Fruit fly (Drosophila melanogaster) whole organism, embryonic: ENCODE results near the gene CG7497.

ENCODE experiments used
- CG1024 ChIP-seq: fragments of 200-800 bp; sonication (Bioruptor generic); IDR thresholded peaks from 2 replicates; pipeline ENCODE4 v1.3.6; 2022; ENCODE audit warnings: missing biosample characterization, missing genetic modification characterization
- CG10274 ChIP-seq: fragments of 200-800 bp; sonication (Bioruptor generic); optimal IDR thresholded peaks from 3 replicates; lab custom pipeline; 2017; ENCODE audit warnings: missing biosample characterization, mild to moderate bottlenecking, missing genetic modification characterization
- CG10959 ChIP-seq: fragments of 200-800 bp; sonication (Bioruptor generic); IDR thresholded peaks from 2 replicates; pipeline ENCODE4 v1.3.6; 2022; ENCODE audit warnings: missing biosample characterization, missing genetic modification characterization
- CG12071 ChIP-seq: fragments of 200-800 bp; sonication (Bioruptor generic); optimal IDR thresholded peaks from 3 replicates; lab custom pipeline; 2018; ENCODE audit warnings: missing biosample characterization, mild to moderate bottlenecking, missing genetic modification characterization
- CG12744 ChIP-seq: fragments of 200-800 bp; sonication (Bioruptor generic); optimal IDR thresholded peaks from 2 replicates; lab custom pipeline; 2016; ENCODE audit warnings: missing biosample characterization, missing genetic modification characterization
- CG13287 ChIP-seq: fragments of 200-800 bp; sonication (Bioruptor generic); IDR thresholded peaks from 2 replicates; pipeline ENCODE4 v1.3.6; 2022; ENCODE audit warnings: missing biosample characterization, missing genetic modification characterization; ENCODE audit not compliant: partially characterized antibody
- CG15479 ChIP-seq: fragments of 200-800 bp; sonication (Bioruptor generic); optimal IDR thresholded peaks from 3 replicates; lab custom pipeline; 2019; ENCODE audit warnings: missing biosample characterization, mild to moderate bottlenecking, missing genetic modification characterization, moderate library complexity
- CG17385 ChIP-seq: fragments of 200-800 bp; sonication (Bioruptor generic); optimal IDR thresholded peaks from 3 replicates; lab custom pipeline; 2018; ENCODE audit warnings: missing biosample characterization, mild to moderate bottlenecking, missing genetic modification characterization
- CG18764 ChIP-seq: fragments of 200-800 bp; sonication (Bioruptor generic); optimal IDR thresholded peaks from 3 replicates; lab custom pipeline; 2016; ENCODE audit warnings: missing biosample characterization, missing genetic modification characterization
- CG2712 ChIP-seq: fragments of 200-800 bp; optimal IDR thresholded peaks from 3 replicates; lab custom pipeline; 2019; ENCODE audit warnings: missing biosample characterization, mild to moderate bottlenecking, missing genetic modification characterization, moderate library complexity
- CG32767 ChIP-seq: fragments of 200-800 bp; sonication (Bioruptor generic); IDR thresholded peaks from 2 replicates; pipeline ENCODE4 v1.3.6; 2022; ENCODE audit warnings: missing biosample characterization, missing genetic modification characterization
- CG33557 ChIP-seq: fragments of 200-800 bp; sonication (Bioruptor generic); optimal IDR thresholded peaks from 2 replicates; lab custom pipeline; 2019; ENCODE audit warnings: missing biosample characterization, mild to moderate bottlenecking, missing genetic modification characterization, moderate library complexity
- CG3838 ChIP-seq: fragments of 200-800 bp; sonication (Bioruptor generic); optimal IDR thresholded peaks from 3 replicates; lab custom pipeline; 2016; ENCODE audit warnings: missing biosample characterization, missing genetic modification characterization
- CG4360 ChIP-seq: fragments of 200-800 bp; sonication (Bioruptor generic); IDR thresholded peaks from 2 replicates; pipeline ENCODE4 v1.3.6; 2022; ENCODE audit warnings: missing biosample characterization, missing genetic modification characterization
- CG4424 ChIP-seq: fragments of 200-800 bp; sonication (Bioruptor generic); optimal IDR thresholded peaks from 3 replicates; lab custom pipeline; 2016; ENCODE audit warnings: missing biosample characterization, missing genetic modification characterization
- CG5245 ChIP-seq: fragments of 200-800 bp; sonication (Bioruptor generic); optimal IDR thresholded peaks from 3 replicates; lab custom pipeline; 2016; ENCODE audit warnings: missing biosample characterization, missing genetic modification characterization
- CG6654 ChIP-seq: fragments of 200-800 bp; sonication (Bioruptor generic); optimal IDR thresholded peaks from 2 replicates; lab custom pipeline; 2017; ENCODE audit warnings: missing biosample characterization, mild to moderate bottlenecking, missing genetic modification characterization
- CG6813 ChIP-seq: fragments of 200-800 bp; sonication (Bioruptor generic); optimal IDR thresholded peaks from 2 replicates; lab custom pipeline; 2017; ENCODE audit warnings: missing biosample characterization, missing genetic modification characterization, mild to moderate bottlenecking, moderate library complexity, missing genetic modification reagents
- CG8290 ChIP-seq, 3 experiments: fragments of 200-800 bp; sonication (Bioruptor generic); optimal IDR thresholded peaks; 2 replicates each; lab custom pipeline; 2016 to 2019; ENCODE audit warnings: missing biosample characterization in 3 of 3, missing genetic modification characterization in 3 of 3, mild to moderate bottlenecking in 2 of 3, moderate library complexity in 1 of 3
- CG9437 ChIP-seq: fragments of 200-800 bp; sonication (Bioruptor generic); optimal IDR thresholded peaks from 2 replicates; lab custom pipeline; 2018; ENCODE audit warnings: missing biosample characterization, mild to moderate bottlenecking, missing genetic modification characterization
- CHES-1-like ChIP-seq: fragments of 200-800 bp; sonication (Bioruptor generic); optimal IDR thresholded peaks from 2 replicates; lab custom pipeline; 2016; ENCODE audit warnings: missing biosample characterization, missing genetic modification characterization
- D19A ChIP-seq: fragments of 200-800 bp; optimal IDR thresholded peaks from 3 replicates; lab custom pipeline; 2019; ENCODE audit warnings: missing biosample characterization, mild to moderate bottlenecking, missing genetic modification characterization, moderate library complexity
- Deaf1 ChIP-seq: fragments of 200-800 bp; optimal IDR thresholded peaks from 3 replicates; lab custom pipeline; 2019; ENCODE audit warnings: missing biosample characterization, mild to moderate bottlenecking, missing genetic modification characterization, moderate library complexity
- Dek ChIP-seq: fragments of 200-800 bp; sonication (Bioruptor generic); optimal IDR thresholded peaks from 3 replicates; lab custom pipeline; 2019; ENCODE audit warnings: missing biosample characterization, mild to moderate bottlenecking, missing genetic modification characterization, moderate library complexity
- ERR ChIP-seq: fragments of 200-800 bp; sonication (Bioruptor generic); optimal IDR thresholded peaks from 2 replicates; lab custom pipeline; 2016; ENCODE audit warnings: missing biosample characterization, missing genetic modification characterization
- Fer2 ChIP-seq: fragments of 200-800 bp; sonication (Bioruptor generic); optimal IDR thresholded peaks from 2 replicates; lab custom pipeline; 2018; ENCODE audit warnings: missing biosample characterization, mild to moderate bottlenecking, missing genetic modification characterization, moderate library complexity
- Gug ChIP-seq: fragments of 200-800 bp; sonication (Bioruptor generic); IDR thresholded peaks from 4 replicates; pipeline ENCODE4 v1.3.6; 2022; ENCODE audit warnings: missing biosample characterization, missing genetic modification characterization
- HHEX ChIP-seq: fragments of 200-800 bp; sonication (Bioruptor generic); optimal IDR thresholded peaks from 3 replicates; lab custom pipeline; 2017; ENCODE audit warnings: missing biosample characterization, mild to moderate bottlenecking, missing genetic modification characterization, missing genetic modification reagents
- Hand ChIP-seq: fragments of 200-800 bp; sonication (Bioruptor generic); optimal IDR thresholded peaks from 2 replicates; lab custom pipeline; 2017; ENCODE audit warnings: mild to moderate bottlenecking, missing biosample characterization, missing genetic modification reagents, missing genetic modification characterization
- HmgZ ChIP-seq: fragments of 200-800 bp; sonication (Bioruptor generic); optimal IDR thresholded peaks from 2 replicates; lab custom pipeline; 2018; ENCODE audit warnings: missing biosample characterization, mild to moderate bottlenecking, missing genetic modification characterization
- Med ChIP-seq: fragments of 200-800 bp; sonication (Bioruptor generic); peaks from one replicate; lab custom pipeline; 2016; ENCODE audit warnings: missing biosample characterization, missing genetic modification characterization, mild to moderate bottlenecking, inconsistent platforms, moderate library complexity
- NFAT ChIP-seq: fragments of 200-800 bp; sonication (Bioruptor generic); IDR thresholded peaks from 2 replicates; pipeline ENCODE4 v1.3.6; 2022; ENCODE audit warnings: missing biosample characterization, missing genetic modification characterization
- Poxn ChIP-seq: fragments of 200-800 bp; sonication (Bioruptor generic); IDR thresholded peaks from 2 replicates; pipeline ENCODE4 v1.3.6; 2022; ENCODE audit warnings: missing biosample characterization, missing genetic modification characterization
- Stat92E ChIP-seq, 3 experiments: fragments of >200 bp in 2 of 3; fragments of 200-800 bp in 1 of 3; sonication (Bioruptor generic) in 1 of 3; optimal IDR thresholded peaks; 2 replicates each; lab custom pipeline; 2017 to 2019; ENCODE audit warnings: missing biosample characterization in 3 of 3, missing genetic modification characterization in 3 of 3, mild to moderate bottlenecking in 1 of 3, moderate library complexity in 1 of 3
- Vsx1 ChIP-seq: fragments of 200-800 bp; sonication (Bioruptor generic); optimal IDR thresholded peaks from 2 replicates; lab custom pipeline; 2017; ENCODE audit warnings: missing biosample characterization, mild to moderate bottlenecking, missing genetic modification characterization, missing genetic modification reagents
- cg ChIP-seq: fragments of 200-800 bp; sonication (Bioruptor generic); optimal IDR thresholded peaks from 3 replicates; lab custom pipeline; 2019; ENCODE audit warnings: missing biosample characterization, mild to moderate bottlenecking, missing genetic modification characterization, moderate library complexity
- crc ChIP-seq: fragments of 200-800 bp; sonication (Bioruptor generic); optimal IDR thresholded peaks from 2 replicates; lab custom pipeline; 2016; ENCODE audit warnings: missing biosample characterization, missing genetic modification characterization
- cwo ChIP-seq: fragments of 200-800 bp; sonication (Bioruptor generic); optimal IDR thresholded peaks from 3 replicates; lab custom pipeline; 2017; ENCODE audit warnings: missing biosample characterization, missing genetic modification characterization, mild to moderate bottlenecking, moderate library complexity, missing genetic modification reagents
- da ChIP-seq: fragments of 200-800 bp; sonication (Bioruptor generic); optimal IDR thresholded peaks from 2 replicates; lab custom pipeline; 2016; ENCODE audit warnings: missing biosample characterization, missing genetic modification characterization
- dysf ChIP-seq: fragments of 200-800 bp; sonication (Bioruptor generic); IDR thresholded peaks from 3 replicates; pipeline ENCODE4 v1.3.6; 2022; ENCODE audit warnings: missing biosample characterization, missing genetic modification characterization
- emc ChIP-seq: fragments of 200-800 bp; sonication (Bioruptor generic); optimal IDR thresholded peaks from 2 replicates; lab custom pipeline; 2016; ENCODE audit warnings: missing biosample characterization, missing genetic modification characterization
- ems ChIP-seq: fragments of 200-800 bp; sonication (Bioruptor generic); optimal IDR thresholded peaks from 3 replicates; lab custom pipeline; 2016; ENCODE audit warnings: missing biosample characterization, missing genetic modification characterization
- gce ChIP-seq: fragments of 200-800 bp; sonication (Bioruptor generic); IDR thresholded peaks from 3 replicates; pipeline ENCODE4 v1.3.6; 2022; ENCODE audit warnings: missing biosample characterization, missing genetic modification characterization
- hbn ChIP-seq: fragments of 200-800 bp; sonication (Bioruptor generic); IDR thresholded peaks from 2 replicates; pipeline ENCODE4 v1.3.6; 2022; ENCODE audit warnings: missing biosample characterization, missing genetic modification characterization; ENCODE audit not compliant: partially characterized antibody
- rib ChIP-seq: fragments of 200-800 bp; sonication (Bioruptor generic); IDR thresholded peaks from 2 replicates; pipeline ENCODE4 v1.3.6; 2022; ENCODE audit warnings: missing biosample characterization, missing genetic modification characterization
- seq ChIP-seq: fragments of 200-800 bp; sonication (Bioruptor generic); IDR thresholded peaks from 2 replicates; pipeline ENCODE4 v1.3.6; 2022; ENCODE audit warnings: missing biosample characterization, missing genetic modification characterization
- sima ChIP-seq: fragments of 200-800 bp; sonication (Bioruptor generic); optimal IDR thresholded peaks from 2 replicates; lab custom pipeline; 2016; ENCODE audit warnings: missing biosample characterization, missing genetic modification characterization
- twi ChIP-seq: fragments of 200-800 bp; optimal IDR thresholded peaks from 2 replicates; lab custom pipeline; 2019; ENCODE audit warnings: missing biosample characterization, mild to moderate bottlenecking, missing genetic modification characterization, moderate library complexity
- zen ChIP-seq: fragments of 200-800 bp; sonication (Bioruptor generic); optimal IDR thresholded peaks from 3 replicates; lab custom pipeline; 2018; ENCODE audit warnings: missing biosample characterization, mild to moderate bottlenecking, missing genetic modification characterization, moderate library complexity
- zen2 ChIP-seq: fragments of 200-800 bp; sonication (Bioruptor generic); IDR thresholded peaks from 3 replicates; pipeline ENCODE4 v1.3.6; 2022; ENCODE audit warnings: missing biosample characterization, missing genetic modification characterization; ENCODE audit not compliant: partially characterized antibody

Gene CG7497

DNA sequence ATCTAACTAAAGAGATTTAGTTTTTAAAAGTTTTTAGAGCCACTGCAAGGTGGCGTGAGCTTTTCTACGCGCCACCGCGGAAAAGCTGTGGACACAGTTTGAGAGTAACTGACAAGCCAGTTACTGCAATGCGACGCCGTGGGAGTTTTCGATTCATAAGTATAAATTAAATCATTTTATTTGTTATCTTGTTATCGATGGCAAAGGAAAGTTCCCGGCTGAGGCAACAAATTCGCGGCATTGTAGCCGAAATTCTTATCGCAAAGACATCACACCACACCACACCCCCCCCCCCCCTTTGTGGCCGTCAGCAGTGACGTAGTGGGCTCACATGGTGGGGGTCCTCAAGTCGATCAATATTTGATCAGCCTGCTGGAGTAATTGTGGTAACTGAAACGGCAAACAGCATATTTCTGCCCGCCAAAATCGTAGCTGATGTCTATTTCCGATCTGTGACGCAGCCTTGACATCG is 22.6 kb downstream of the CG7497 start (continued):
- TF ChIP-seq Deaf1 (no peak), dysf (GFP tag; lab: Robert Waterston, UW) (no peak), rib (no peak), CG4424 (GFP tag; lab: Kevin White, UChicago) (no peak), crc (no peak), seq (GFP tag; lab: Robert Waterston, UW) (peak; percentile 54; the same call in 1 of the 2 replicates), CG17385 (peak; percentile 57), Fer2 (tag; lab: Kevin White, UChicago) (no peak), ems (no peak), Gug (GFP tag; lab: Robert Waterston, UW) (no peak), Vsx1 (GFP tag; lab: Kevin White, UChicago) (no peak), sima (GFP tag; lab: Kevin White, UChicago) (no peak), CG33557 (GFP tag; lab: Kevin White, UChicago) (no peak), da (no peak), CG13287 (no peak), HHEX (GFP tag; lab: Kevin White, UChicago) (peak; percentile 70), hbn (GFP tag; lab: Robert Waterston, UW) (no peak), Stat92E (GFP tag; optimal IDR thresholded peaks at IDR 0.05; lab: Kevin White, UChicago) (no peak), Dek (tag; lab: Kevin White, UChicago) (no peak), twi (tag; lab: Kevin White, UChicago) (no peak), CG5245 (GFP tag; lab: Kevin White, UChicago) (no peak), zen (no peak), NFAT (GFP tag; lab: Robert Waterston, UW) (peak; percentile 60; the same call in 1 of the 2 replicates), CG6813 (peak; percentile 72), CG6654 (GFP tag; lab: Kevin White, UChicago) (peak; percentile 98), CG1024 (no peak), CG15479 (GFP tag; lab: Kevin White, UChicago) (no peak), CG2712 (tag; lab: Kevin White, UChicago) (no peak), Hand (peak; percentile 37), cwo (peak; percentile 57), CG4360 (GFP tag; lab: Robert Waterston, UW) (no peak), HmgZ (tag; lab: Kevin White, UChicago) (peak; percentile 49), gce (GFP tag; lab: Robert Waterston, UW) (no peak), CG10959 (GFP tag; lab: Robert Waterston, UW) (no peak), CG18764 (GFP tag; lab: Kevin White, UChicago) (no peak), CG12071 (GFP tag; lab: Kevin White, UChicago) (peak; percentile 78), ERR (GFP tag; lab: Kevin White, UChicago) (no peak), emc (GFP tag; lab: Kevin White, UChicago) (no peak), CG9437 (no peak), zen2 (GFP tag; lab: Robert Waterston, UW) (no peak), Poxn (GFP tag; lab: Robert Waterston, UW) (no peak), D19A (no peak), cg (GFP tag; lab: Kevin White, UChicago) (no peak), CG10274 (GFP tag; lab: Kevin White, UChicago) (peak; percentile 33), CG12744 (GFP tag; lab: Kevin White, UChicago) (no peak), CG8290 (GFP tag; optimal IDR thresholded peaks at IDR 0.05; lab: Kevin White, UChicago) (no peak), CG8290 (tag; optimal IDR thresholded peaks at IDR 0.05; lab: Kevin White, UChicago) (peak in 1 of 2 experiments; percentile 82), CG32767 (GFP tag; lab: Robert Waterston, UW) (no peak), Med (GFP tag; lab: Kevin White, UChicago) (peak; percentile 89), CHES-1-like (GFP tag; lab: Kevin White, UChicago) (peak; percentile 12), CG3838 (GFP tag; lab: Kevin White, UChicago) (no peak)
